Worm (Caenorhabditis elegans) whole organism, L1 larva: ENCODE data around the gene sru-11.
"Not testable (repeated sequence)": the region's sequence is repeated elsewhere in the genome, so short reads cannot be mapped to it uniquely, and the experiment has no call there.

ENCODE experiments used
- C34B4.2 ChIP-seq: sonication (generic microtip); optimal IDR thresholded peaks from 2 replicates; lab custom pipeline; 2017; ENCODE audit warnings: mild to moderate bottlenecking, missing genetic modification characterization, missing compliant biosample characterization
- aha-1 ChIP-seq: fragments of 150-350 bp; optimal IDR thresholded peaks from 2 replicates; lab custom pipeline; 2014; ENCODE audit warnings: missing biosample characterization, missing genetic modification characterization
- ceh-63 ChIP-seq: fragments of 200-800 bp; sonication (Bioruptor generic); optimal IDR thresholded peaks from 2 replicates; lab custom pipeline; 2018; ENCODE audit warnings: mild to moderate bottlenecking, missing genetic modification characterization, missing compliant biosample characterization
- ceh-8 ChIP-seq: fragments of 200-800 bp; sonication (Bioruptor generic); optimal IDR thresholded peaks from 2 replicates; lab custom pipeline; 2018; ENCODE audit warnings: mild to moderate bottlenecking, missing genetic modification characterization, moderate library complexity, missing compliant biosample characterization
- ceh-90 ChIP-seq: sonication (generic microtip); optimal IDR thresholded peaks from 2 replicates; lab custom pipeline; 2016; ENCODE audit warnings: missing genetic modification characterization, missing compliant biosample characterization
- dsc-1 ChIP-seq: sonication (generic microtip); optimal IDR thresholded peaks from 2 replicates; lab custom pipeline; 2016; ENCODE audit warnings: mild to moderate bottlenecking, missing genetic modification characterization, missing compliant biosample characterization
- efl-1 ChIP-seq, 4 experiments: fragments of 150-350 bp; optimal IDR thresholded peaks in 3 of 4; peaks in 1 of 4; 1 replicate in 1 of 4; 2 replicates in 3 of 4; lab custom pipeline; 2014; ENCODE audit warnings: missing biosample characterization in 2 of 4, missing genetic modification characterization in 2 of 4, missing genetic modification reagents in 2 of 4
- efl-3 ChIP-seq: fragments of 200-800 bp; sonication (Bioruptor generic); optimal IDR thresholded peaks from 2 replicates; lab custom pipeline; 2018; ENCODE audit warnings: mild to moderate bottlenecking, missing genetic modification characterization, missing compliant biosample characterization
- elt-3 ChIP-seq, 6 experiments: fragments of 150-350 bp in 1 of 6; sonication (generic microtip); optimal IDR thresholded peaks; 2 replicates each; lab custom pipeline; 2017 to 2018; ENCODE audit warnings: missing biosample characterization in 6 of 6, missing genetic modification characterization in 6 of 6, inconsistent platforms in 1 of 6
- fkh-10 ChIP-seq: sonication (generic microtip); optimal IDR thresholded peaks from 2 replicates; lab custom pipeline; 2017; ENCODE audit warnings: missing biosample characterization, missing genetic modification reagents, missing genetic modification characterization
- hlh-4 ChIP-seq: sonication (generic microtip); optimal IDR thresholded peaks from 2 replicates; lab custom pipeline; 2016; ENCODE audit warnings: mild to moderate bottlenecking, missing genetic modification characterization, missing compliant biosample characterization
- jun-1 ChIP-seq: fragments of 150-350 bp; optimal IDR thresholded peaks from 2 replicates; lab custom pipeline; 2014; ENCODE audit warnings: missing biosample characterization, missing genetic modification reagents, missing genetic modification characterization
- lin-13 ChIP-seq: fragments of 150-350 bp; optimal IDR thresholded peaks from 2 replicates; lab custom pipeline; 2014; ENCODE audit warnings: missing biosample characterization, missing genetic modification reagents, missing genetic modification characterization
- lin-14 ChIP-seq: fragments of 200-800 bp; sonication (Bioruptor generic); optimal IDR thresholded peaks from 2 replicates; lab custom pipeline; 2018; ENCODE audit warnings: mild to moderate bottlenecking, missing genetic modification characterization, moderate library complexity, missing compliant biosample characterization
- lin-15B ChIP-seq: fragments of 150-350 bp; sonication (generic microtip); optimal IDR thresholded peaks from 3 replicates; lab custom pipeline; 2014; ENCODE audit warnings: missing biosample characterization, missing genetic modification characterization
- lir-3 ChIP-seq: sonication (generic microtip); optimal IDR thresholded peaks from 2 replicates; lab custom pipeline; 2016; ENCODE audit warnings: mild to moderate bottlenecking, missing genetic modification characterization, moderate library complexity, missing compliant biosample characterization; ENCODE audit not compliant: poor library complexity
- mef-2 ChIP-seq: fragments of 150-350 bp; optimal IDR thresholded peaks from 2 replicates; lab custom pipeline; 2014; ENCODE audit warnings: missing biosample characterization, missing genetic modification characterization
- nhr-11 ChIP-seq: fragments of 150-350 bp; optimal IDR thresholded peaks from 2 replicates; lab custom pipeline; 2014; ENCODE audit warnings: missing biosample characterization, missing genetic modification characterization
- nhr-12 ChIP-seq: sonication (generic microtip); optimal IDR thresholded peaks from 2 replicates; lab custom pipeline; 2017; ENCODE audit warnings: missing biosample characterization, missing genetic modification characterization
- nhr-19 ChIP-seq: fragments of 200-800 bp; sonication (Bioruptor generic); conservative IDR thresholded peaks from 2 replicates; pipeline ENCODE4 v1.3.6; 2022; ENCODE audit warnings: missing genetic modification characterization, missing compliant biosample characterization
- nhr-28 ChIP-seq: fragments of 150-350 bp; optimal IDR thresholded peaks from 2 replicates; lab custom pipeline; 2014; ENCODE audit warnings: missing biosample characterization, missing genetic modification characterization
- nhr-47 ChIP-seq: sonication (generic microtip); optimal IDR thresholded peaks from 2 replicates; lab custom pipeline; 2016; ENCODE audit warnings: mild to moderate bottlenecking, missing genetic modification characterization, moderate library complexity, missing compliant biosample characterization
- nhr-85 ChIP-seq: sonication (generic microtip); peaks from one replicate; lab custom pipeline; 2016; ENCODE audit warnings: missing genetic modification characterization, inconsistent platforms, missing compliant biosample characterization
- pag-3 ChIP-seq: sonication (generic microtip); optimal IDR thresholded peaks from 2 replicates; lab custom pipeline; 2017; ENCODE audit warnings: missing genetic modification characterization, mild to moderate bottlenecking, missing compliant biosample characterization, antibody characterized with exemption, borderline replicate concordance; ENCODE audit not compliant: insufficient read depth
- rnt-1 ChIP-seq: sonication (generic microtip); optimal IDR thresholded peaks from 2 replicates; lab custom pipeline; 2016; ENCODE audit warnings: mild to moderate bottlenecking, missing genetic modification characterization, moderate library complexity, missing compliant biosample characterization
- sox-4 ChIP-seq: sonication (generic microtip); optimal IDR thresholded peaks from 2 replicates; lab custom pipeline; 2016; ENCODE audit warnings: missing genetic modification characterization, missing compliant biosample characterization
- unc-130 ChIP-seq: fragments of 150-350 bp; optimal IDR thresholded peaks from 2 replicates; lab custom pipeline; 2017; ENCODE audit warnings: missing biosample characterization, missing genetic modification characterization, inconsistent platforms
- unc-86 ChIP-seq: sonication (generic microtip); optimal IDR thresholded peaks from 2 replicates; lab custom pipeline; 2016; ENCODE audit warnings: missing genetic modification characterization, missing compliant biosample characterization
- zip-4 ChIP-seq: fragments of 200-800 bp; sonication (Bioruptor generic); optimal IDR thresholded peaks from 2 replicates; lab custom pipeline; 2018; ENCODE audit warnings: mild to moderate bottlenecking, missing genetic modification characterization, moderate library complexity, missing compliant biosample characterization
- ztf-11 ChIP-seq, 2 experiments: sonication (generic microtip); optimal IDR thresholded peaks; 2 replicates each; lab custom pipeline; 2016 to 2017; ENCODE audit warnings: missing genetic modification characterization in 2 of 2, missing biosample characterization in 1 of 2, missing compliant biosample characterization in 1 of 2

The sru-11 gene

ce11 chrIV:13559020-13559419 is 25.7 kb upstream of the sru-11 start:
- TF ChIP-seq pag-3 (tag; lab: Kevin White, UChicago) (no peak), lir-3 (tag; lab: Kevin White, UChicago) (no peak), nhr-12 (tag; lab: Kevin White, UChicago) (no peak), hlh-4 (tag; lab: Kevin White, UChicago) (no peak), nhr-19 (no peak)

DNA sequence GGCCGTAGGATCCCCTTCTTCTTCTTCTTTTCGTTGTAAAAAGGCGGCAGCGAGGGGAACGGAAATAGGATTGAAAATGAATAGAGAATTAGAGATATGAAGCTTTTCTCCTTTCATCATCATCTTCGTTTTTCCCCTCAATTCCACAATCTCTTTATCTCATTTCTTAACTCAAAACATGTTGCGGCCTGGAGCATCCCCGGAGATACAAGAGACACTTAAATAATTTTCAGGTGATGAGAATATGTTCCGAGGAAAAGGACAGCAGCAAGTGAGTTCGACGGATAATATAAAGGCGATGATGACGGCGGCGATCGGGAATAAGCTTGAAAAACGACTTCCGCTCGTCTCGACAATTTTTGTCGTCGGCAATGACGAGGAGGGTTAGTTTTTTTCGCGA is 23.1 kb upstream of the sru-11 start, which contains the start of the genes Y45F10B.13 and qui-1:
Gene Y45F10B.13, minus strand, starts transcription at position 101 of the 400 bp plus-strand sequence.
Gene qui-1, plus strand, starts transcription at position 233 of the 400 bp plus-strand sequence.
- TF ChIP-seq rnt-1 (tag; lab: Kevin White, UChicago) = peak; percentile 22
- no peak for TF ChIP-seq nhr-47
- no peak for TF ChIP-seq nhr-11 (tag; lab: Kevin White, UChicago)
- peak; percentile 47 for TF ChIP-seq lin-14 (GFP tag; lab: Kevin White, UChicago)
- TF ChIP-seq ztf-11 (tag; optimal IDR thresholded peaks at IDR 0.05; lab: Kevin White, UChicago) = no peak
- TF ChIP-seq jun-1 = no peak
- TF ChIP-seq pag-3 (tag; lab: Kevin White, UChicago) = no peak
- peak; percentile 64 for TF ChIP-seq dsc-1
- no peak for TF ChIP-seq ceh-90 (tag; lab: Kevin White, UChicago)
- no peak for TF ChIP-seq sox-4 (tag; lab: Kevin White, UChicago)

- TF ChIP-seq lin-14 (GFP tag; lab: Kevin White, UChicago) (peak; percentile 49), fkh-10 (peak; percentile 80), lin-15B (no peak), C34B4.2 (tag; lab: Kevin White, UChicago) (no peak)
These were observed 20.5 kb upstream of the sru-11 start for ce11 chrIV:13564284-13564683.

- no peak for TF ChIP-seq nhr-28
- TF ChIP-seq nhr-85 (tag; lab: Kevin White, UChicago) = peak; percentile 24
- TF ChIP-seq, all 84 proteins: peak for 1
These were observed 10.0 kb upstream of the sru-11 start, which contains the start of gene srd-10 for ce11 chrIV:13574733-13575132. TSS of gene srd-10 (plus strand) at chrIV:13575033.

ce11 chrIV:13575673-13576072 is 9.1 kb upstream of the sru-11 start:
- TF ChIP-seq elt-3 (tag; optimal IDR thresholded peaks at IDR 0.05; lab: Kevin White, UChicago) = no peak
- TF ChIP-seq zip-4 (GFP tag; lab: Kevin White, UChicago) = no peak
- TF ChIP-seq ceh-63 (GFP tag; lab: Kevin White, UChicago) = no peak
- no peak for TF ChIP-seq lir-3 (tag; lab: Kevin White, UChicago)
- TF ChIP-seq nhr-85 (tag; lab: Kevin White, UChicago) = no peak
- TF ChIP-seq lin-13 (GFP tag; lab: Kevin White, UChicago) = no peak
- TF ChIP-seq aha-1 = no peak
- TF ChIP-seq nhr-12 (tag; lab: Kevin White, UChicago) = no peak
- no peak for TF ChIP-seq efl-1 (optimal IDR thresholded peaks at IDR 0.05; lab: Kevin White, UChicago)
- no peak for TF ChIP-seq efl-1 (GFP tag; optimal IDR thresholded peaks at IDR 0.05 in 1 of 2; lab: Kevin White, UChicago)
- TF ChIP-seq efl-3 = no peak

ce11 chrIV:13578174-13578573 is 6.6 kb upstream of the sru-11 start, which contains the start of gene Y45F10B.8:
TSS of gene Y45F10B.8 (minus strand) at chrIV:13578274.
- not testable (repeated sequence) for TF ChIP-seq lin-15B; aha-1; ceh-8 (GFP tag; lab: Kevin White, UChicago)

DNA sequence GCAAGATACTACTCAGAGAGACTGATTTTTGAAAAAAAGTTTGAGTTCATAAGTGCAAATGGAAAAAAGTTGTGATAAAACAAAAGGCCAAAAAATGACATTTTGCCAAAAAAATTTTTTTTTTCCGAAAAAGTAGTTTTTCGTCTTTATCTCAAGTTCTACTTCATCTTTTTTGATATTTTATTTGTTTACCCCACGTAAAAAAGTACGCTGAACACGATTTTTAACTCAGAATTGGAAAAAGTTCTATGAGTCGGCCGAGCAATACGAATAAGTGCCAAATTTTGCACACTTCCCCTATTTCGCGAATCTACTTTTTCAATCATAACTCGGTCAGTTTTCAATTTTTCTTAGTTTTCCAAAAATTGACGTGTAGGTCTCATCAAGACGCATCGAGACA is 5.8 kb upstream of the sru-11 start, which contains the start of gene sru-16:
Gene sru-16, plus strand, starts transcription at position 301 of the 400 bp plus-strand sequence.
- TF ChIP-seq unc-86, unc-130, mef-2 (tag; lab: Kevin White, UChicago): not testable (repeated sequence)
- TF ChIP-seq, all 84 proteins: peak for 0; not testable (repeated sequence) for 84
